Fruit fly (Drosophila melanogaster): ENCODE data around the gene Rab21.

DNA sequence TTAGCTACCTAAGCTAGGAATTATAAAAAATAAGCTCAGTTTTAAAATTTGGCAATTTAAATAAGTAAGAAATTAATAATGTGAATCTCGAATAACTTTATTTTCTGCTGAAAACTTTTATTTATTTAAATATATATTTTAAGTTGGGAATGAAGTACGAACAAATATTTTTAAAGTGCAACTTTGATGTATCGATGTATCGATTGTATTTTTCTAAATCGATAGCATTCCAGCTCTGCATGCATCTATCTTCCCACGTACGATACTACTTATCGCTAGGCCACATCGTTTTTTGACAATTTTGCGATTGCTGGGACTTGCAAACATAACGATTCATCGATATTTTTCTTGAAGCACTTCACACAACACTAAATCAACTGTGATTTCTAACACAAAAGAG, 5.8 kb downstream of the Rab21 start:
- no peak for TF ChIP-seq cic (GFP tag; optimal IDR thresholded peaks at IDR 0.05)
- no peak for TF ChIP-seq CG33017 (tag; optimal IDR thresholded peaks at IDR 0.05)
- no peak for TF ChIP-seq CG12768 (GFP tag; optimal IDR thresholded peaks at IDR 0.05)
- TF ChIP-seq Crg-1 (GFP tag; optimal IDR thresholded peaks at IDR 0.05), result no peak
- no peak for TF ChIP-seq Clk (GFP tag; optimal IDR thresholded peaks at IDR 0.05)
- TF ChIP-seq pad (GFP tag; optimal IDR thresholded peaks at IDR 0.05), result no peak
- TF ChIP-seq cnc (optimal IDR thresholded peaks at IDR 0.05), result no peak
- TF ChIP-seq tj (GFP tag; optimal IDR thresholded peaks at IDR 0.05), result no peak
- no peak for TF ChIP-seq CG5204 (GFP tag; optimal IDR thresholded peaks at IDR 0.05)
- TF ChIP-seq CG7101 (tag; optimal IDR thresholded peaks at IDR 0.05), result no peak
